Fruit fly (Drosophila melanogaster): ENCODE results near the gene CG5282.

DNA sequence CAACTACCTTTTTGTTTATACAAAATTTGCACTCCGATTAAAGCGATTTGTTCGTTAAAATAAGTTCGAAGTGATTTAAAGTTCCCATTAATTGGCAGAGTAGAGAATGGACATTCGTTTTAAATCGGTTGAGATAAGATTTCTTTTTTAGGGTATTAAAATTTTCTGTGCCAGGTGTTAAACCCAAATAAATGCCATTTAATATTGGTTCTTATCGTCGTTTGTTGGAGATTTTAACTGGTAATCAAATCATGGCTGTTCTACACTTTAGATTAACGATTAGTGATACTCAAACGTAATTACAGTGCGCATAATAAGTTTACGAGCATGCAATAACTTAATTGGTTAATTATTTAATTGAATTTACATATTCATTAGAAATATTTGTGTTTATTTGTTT lies 36.5 kb upstream of the CG5282 start:
- no peak for TF ChIP-seq CG8478 (optimal IDR thresholded peaks at IDR 0.05)
- TF ChIP-seq CTCF (optimal IDR thresholded peaks at IDR 0.05) = no peak
